Worm (Caenorhabditis elegans): Measurements from ENCODE around the gene nex-3.

The nex-3 gene

DNA sequence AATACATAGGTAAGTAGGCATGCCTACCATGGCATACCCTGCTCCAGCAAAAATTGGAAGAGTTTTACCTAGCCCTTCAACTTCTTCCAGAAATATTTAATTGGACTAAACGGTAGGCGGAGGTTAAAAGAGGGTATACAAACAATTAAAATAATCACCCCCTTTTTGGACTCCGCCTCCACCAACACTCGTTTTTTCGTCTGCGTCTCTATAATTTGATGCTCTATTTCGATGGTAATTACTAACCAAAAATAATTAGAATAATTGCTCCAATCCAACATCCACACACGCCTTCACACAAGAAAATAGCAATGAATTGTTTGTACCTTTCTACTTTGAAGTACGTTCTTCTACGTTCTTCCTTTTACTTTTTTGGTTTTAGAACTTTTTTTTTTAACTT lies 10.9 kb downstream of the nex-3 start:
- no peak for TF ChIP-seq Y56A3A.18 (GFP tag; IDR thresholded peaks at IDR 0.05)
- no peak for TF ChIP-seq ZK185.1 (tag; optimal IDR thresholded peaks at IDR 0.05; ENCODE audit: poor library complexity, severe bottlenecking)
- no peak for TF ChIP-seq hlh-12 (tag; optimal IDR thresholded peaks at IDR 0.05)
- TF ChIP-seq Y53F4B.3 (GFP tag; IDR thresholded peaks at IDR 0.05): no peak

DNA sequence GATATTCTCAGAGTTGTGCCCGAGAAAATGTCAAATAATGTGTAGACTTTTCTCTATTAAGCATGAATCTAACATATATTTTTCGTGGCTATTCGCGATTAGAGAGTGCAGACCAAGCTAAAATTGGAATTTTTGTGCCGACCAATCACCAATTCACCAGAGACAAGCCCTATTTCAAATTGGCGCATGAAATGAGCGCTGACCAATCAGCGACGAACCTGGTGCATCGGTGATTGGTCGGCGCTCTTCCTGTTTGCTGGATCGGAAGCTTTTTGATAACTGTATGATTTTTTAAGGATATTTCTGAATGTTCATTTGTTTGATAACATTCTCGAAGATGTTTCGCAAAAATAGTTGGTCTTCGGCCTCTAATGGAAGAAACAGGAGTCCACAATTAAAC lies 11.4 kb downstream of the nex-3 start:
- 0 out of 2 replicates have a peak, but pooled peaks have one; percentile 9 for TF ChIP-seq ztf-25 (GFP tag; IDR thresholded peaks at IDR 0.05)
- TF ChIP-seq cebp-2 (GFP tag; IDR thresholded peaks at IDR 0.05): no peak

DNA sequence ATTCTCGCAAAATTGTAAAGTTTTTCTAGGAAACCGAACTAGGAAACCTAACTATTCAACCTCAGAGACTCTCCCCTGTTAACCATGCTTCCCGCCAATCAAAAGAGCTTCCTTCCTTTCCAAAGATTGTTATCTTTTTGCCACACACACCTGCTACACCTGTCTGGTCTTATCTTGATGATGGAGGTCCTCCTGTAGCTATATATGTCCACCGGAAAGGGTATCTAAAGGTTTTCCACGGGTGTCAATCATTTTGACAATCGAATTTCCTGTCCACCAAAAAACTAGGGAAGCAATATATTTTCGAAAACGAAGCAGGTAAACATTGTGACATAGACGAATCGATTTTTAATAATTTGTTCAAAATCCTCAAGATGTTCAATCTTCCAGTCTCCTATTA lies 11.9 kb downstream of the nex-3 start:
- TF ChIP-seq unc-62 (GFP tag; optimal IDR thresholded peaks at IDR 0.05): peak; percentile 89
- TF ChIP-seq mes-4 (tag; optimal IDR thresholded peaks at IDR 0.05): no peak

DNA sequence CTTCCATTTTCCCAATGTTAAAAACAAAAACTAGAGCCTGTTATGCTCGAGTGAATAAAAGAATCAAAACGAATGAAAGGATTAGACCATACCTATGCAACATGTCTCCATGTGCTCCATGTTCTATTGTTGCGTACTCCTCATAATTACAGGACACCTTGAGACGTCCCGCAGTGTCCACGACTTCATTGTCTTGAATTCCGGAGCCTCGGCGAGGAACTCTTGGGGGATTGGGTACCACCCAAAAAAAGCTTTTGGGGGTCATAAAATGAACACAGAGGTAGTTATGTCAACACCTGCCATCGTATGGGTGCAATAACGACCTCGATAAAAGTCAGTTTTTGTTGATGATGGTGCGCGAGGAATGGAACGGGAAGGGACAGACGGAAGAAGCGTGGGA lies 13.0 kb downstream of the nex-3 start:
- TF ChIP-seq fkh-3 (tag; optimal IDR thresholded peaks at IDR 0.05): no peak
- TF ChIP-seq madf-8 (GFP tag; conservative IDR thresholded peaks at IDR 0.05): no peak
- no peak for TF ChIP-seq nhr-80 (tag; optimal IDR thresholded peaks at IDR 0.05)
- 0 out of 2 replicates have a peak, but pooled peaks have one; percentile 19 for TF ChIP-seq lin-26 (GFP tag; IDR thresholded peaks at IDR 0.05)
- TF ChIP-seq ztf-6 (GFP tag; IDR thresholded peaks at IDR 0.05): no peak

DNA sequence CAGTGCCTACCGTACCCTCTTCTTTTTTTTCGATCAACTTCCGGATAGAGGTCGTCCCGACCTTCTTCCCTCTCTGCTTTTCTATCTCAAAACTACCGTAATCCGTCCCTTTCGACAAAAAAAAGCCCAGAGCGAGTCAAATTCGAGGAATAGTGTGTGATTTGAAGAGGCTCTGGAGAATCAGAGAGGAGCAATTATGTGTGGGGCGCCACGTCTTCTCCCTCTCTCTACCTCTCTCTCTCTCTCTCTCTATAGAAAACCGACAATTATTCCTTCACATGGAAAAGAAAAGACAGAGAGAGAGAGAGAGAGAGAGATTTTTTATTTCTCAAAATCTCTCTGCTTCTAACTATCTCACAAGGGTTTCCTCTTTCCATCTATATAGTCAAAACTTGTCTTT lies 14.7 kb downstream of the nex-3 start:
- TF ChIP-seq efl-1 (GFP tag; optimal IDR thresholded peaks at IDR 0.05): no peak
- TF ChIP-seq ZK185.1 (tag; optimal IDR thresholded peaks at IDR 0.05; ENCODE audit: poor library complexity, severe bottlenecking): no peak
- TF ChIP-seq F57A8.1 (GFP tag; optimal IDR thresholded peaks at IDR 0.05): no peak
- TF ChIP-seq hlh-12 (tag; optimal IDR thresholded peaks at IDR 0.05): no peak
- no peak for TF ChIP-seq lag-1 (GFP tag; IDR thresholded peaks at IDR 0.05)
- TF ChIP-seq hmg-1.2 (GFP tag; IDR thresholded peaks at IDR 0.05): peak; percentile 27; the same call in 1 of the 2 replicates

DNA sequence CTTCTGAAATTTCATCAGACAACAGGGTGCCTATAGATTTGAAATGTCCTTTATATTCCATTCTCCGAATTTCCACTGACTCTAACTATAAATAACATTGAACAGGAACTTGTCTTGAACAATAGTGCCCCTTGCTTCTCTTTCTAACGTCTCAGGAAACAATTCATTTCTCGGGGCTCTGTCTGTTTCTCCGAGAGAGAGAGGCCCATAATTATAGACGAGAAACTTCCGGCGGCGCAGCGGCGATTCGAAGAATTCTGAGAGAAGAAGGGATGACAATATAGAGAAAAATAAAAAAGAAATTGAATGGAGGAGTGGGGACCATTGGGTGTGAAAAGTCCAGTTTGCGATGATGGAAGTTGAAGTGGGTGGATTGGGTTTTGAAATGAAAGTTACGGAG lies 18.4 kb downstream of the nex-3 start:
- TF ChIP-seq tlf-1 (GFP tag; optimal IDR thresholded peaks at IDR 0.05) (no peak), lsl-1 (GFP tag; optimal IDR thresholded peaks at IDR 0.05) (no peak), hrde-1 (tag; optimal IDR thresholded peaks at IDR 0.05; ENCODE audit: borderline replicate concordance) (no peak), ztf-25 (GFP tag; IDR thresholded peaks at IDR 0.05) (no peak), egl-44 (GFP tag; IDR thresholded peaks at IDR 0.05) (no peak), zim-3 (tag; optimal IDR thresholded peaks at IDR 0.05) (no peak), attf-3 (GFP tag; conservative IDR thresholded peaks at IDR 0.05) (no peak), pha-4 (tag; optimal IDR thresholded peaks at IDR 0.05) (no peak), mcd-1 (GFP tag; IDR thresholded peaks at IDR 0.05) (no peak), ceh-91 (GFP tag; IDR thresholded peaks at IDR 0.05) (no peak)

DNA sequence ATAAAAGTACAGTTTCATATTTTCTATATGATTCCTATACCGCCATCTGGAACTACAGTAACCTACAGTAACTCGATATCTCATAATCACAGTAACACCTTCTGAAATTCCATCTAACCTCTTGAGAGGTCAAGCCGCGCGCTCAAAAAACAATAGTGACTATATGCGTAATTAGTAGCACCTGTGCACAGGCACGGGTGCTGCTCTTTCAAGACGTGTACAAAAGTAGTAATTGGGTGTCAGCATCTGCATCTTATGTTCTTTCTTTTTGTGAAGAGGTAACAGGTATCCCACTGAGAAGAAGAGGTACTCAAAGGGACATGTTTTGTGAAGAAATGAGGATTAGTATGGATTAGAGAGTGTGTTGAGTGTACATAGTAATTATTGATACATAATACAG lies 19.5 kb downstream of the nex-3 start:
- TF ChIP-seq hlh-26 (GFP tag; conservative IDR thresholded peaks at IDR 0.05): no peak
- TF ChIP-seq aptf-3 (GFP tag; IDR thresholded peaks at IDR 0.05): no peak
- no peak for TF ChIP-seq Y53F4B.3 (GFP tag; IDR thresholded peaks at IDR 0.05)

DNA sequence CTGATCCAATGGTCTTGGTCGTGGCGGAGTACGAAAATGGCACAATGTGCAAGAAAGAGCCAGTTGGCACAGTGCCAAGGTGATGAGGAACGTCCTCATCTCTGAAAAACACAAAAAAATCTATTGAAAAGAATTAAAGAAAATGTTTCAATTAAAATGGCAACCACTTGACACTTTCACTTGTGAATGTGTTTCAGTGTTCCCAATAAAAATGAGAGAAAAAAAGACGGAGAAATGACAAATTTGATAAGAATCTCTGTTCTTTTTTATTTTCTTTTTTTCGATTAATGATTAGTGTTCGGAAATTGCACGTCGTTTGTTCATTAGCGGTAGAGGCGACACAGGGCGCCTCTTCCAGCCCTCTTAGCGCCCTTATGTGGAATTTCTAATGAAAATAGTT lies 25.4 kb downstream of the nex-3 start, which contains the start of gene ndg-4:
Gene ndg-4, minus strand, starts transcription at position 101 of the 400 bp plus-strand sequence.
- TF ChIP-seq ekl-4 (GFP tag; IDR thresholded peaks at IDR 0.05): no peak
- TF ChIP-seq mxl-1 (tag; optimal IDR thresholded peaks at IDR 0.05): no peak
- TF ChIP-seq snpc-3.4 (tag; optimal IDR thresholded peaks at IDR 0.05): no peak
- no peak for TF ChIP-seq nhr-80 (tag; optimal IDR thresholded peaks at IDR 0.05)
- no peak for TF ChIP-seq madf-6 (GFP tag; IDR thresholded peaks at IDR 0.05)
- TF ChIP-seq attf-3 (GFP tag; conservative IDR thresholded peaks at IDR 0.05): no peak
- no peak for TF ChIP-seq sdz-38 (tag; optimal IDR thresholded peaks at IDR 0.05)
- no peak for TF ChIP-seq F57C9.4 (tag; optimal IDR thresholded peaks at IDR 0.05)
- TF ChIP-seq ama-1 (optimal IDR thresholded peaks at IDR 0.05): no peak
- TF ChIP-seq ama-1 (GFP tag; optimal IDR thresholded peaks at IDR 0.05): no peak
- no peak for TF ChIP-seq ceh-58 (GFP tag; IDR thresholded peaks at IDR 0.05)
- no peak for TF ChIP-seq ceh-40 (GFP tag; IDR thresholded peaks at IDR 0.05)
